Worm (Caenorhabditis elegans) whole organism, L4 larva: ENCODE data around the gene clec-219.

ENCODE experiments used
- ama-1 ChIP-seq: fragments of 150-350 bp; optimal IDR thresholded peaks from 2 replicates; lab custom pipeline; 2014; ENCODE audit warnings: inconsistent platforms, mixed read lengths
- ces-1 ChIP-seq: fragments of 150-350 bp; sonication (generic microtip); optimal IDR thresholded peaks from 4 replicates; lab custom pipeline; 2014; ENCODE audit warnings: missing biosample characterization, missing genetic modification reagents, missing genetic modification characterization
- ctbp-1 ChIP-seq: fragments of 200-800 bp; sonication (Bioruptor generic); IDR thresholded peaks from 2 replicates; pipeline ENCODE4 v1.3.6; 2022; ENCODE audit warnings: missing genetic modification reagents, missing genetic modification characterization, missing compliant biosample characterization
- fkh-10 ChIP-seq: fragments of 150-350 bp; optimal IDR thresholded peaks from 2 replicates; lab custom pipeline; 2014; ENCODE audit warnings: missing biosample characterization, missing genetic modification reagents, missing genetic modification characterization
- hlh-30 ChIP-seq: sonication (generic microtip); optimal IDR thresholded peaks from 2 replicates; lab custom pipeline; 2017; ENCODE audit warnings: antibody characterized with exemption, mild to moderate bottlenecking, missing genetic modification characterization, missing compliant biosample characterization; ENCODE audit not compliant: insufficient read depth
- madf-9 ChIP-seq: fragments of 200-800 bp; sonication (Bioruptor generic); conservative IDR thresholded peaks from 2 replicates; pipeline ENCODE4 v1.3.6; 2022; ENCODE audit warnings: missing genetic modification reagents, missing genetic modification characterization, missing compliant biosample characterization
- nhr-237 ChIP-seq: sonication (generic microtip); optimal IDR thresholded peaks from 2 replicates; lab custom pipeline; 2017; ENCODE audit warnings: missing biosample characterization, missing genetic modification characterization
- nhr-25 ChIP-seq: sonication (generic microtip); optimal IDR thresholded peaks from 2 replicates; lab custom pipeline; 2017; ENCODE audit warnings: missing genetic modification characterization, mild to moderate bottlenecking, missing compliant biosample characterization, antibody characterized with exemption, moderate library complexity, borderline replicate concordance; ENCODE audit not compliant: insufficient read depth
- nhr-28 ChIP-seq: fragments of 150-350 bp; optimal IDR thresholded peaks from 2 replicates; lab custom pipeline; 2014; ENCODE audit warnings: missing biosample characterization, missing genetic modification characterization
- nhr-76 ChIP-seq: fragments of 150-350 bp; optimal IDR thresholded peaks from 2 replicates; lab custom pipeline; 2014; ENCODE audit warnings: missing biosample characterization, missing genetic modification characterization
- skn-1 ChIP-seq: fragments of 150-350 bp; optimal IDR thresholded peaks from 2 replicates; lab custom pipeline; 2014; ENCODE audit warnings: missing biosample characterization, missing genetic modification characterization
- unc-39 ChIP-seq: sonication (generic microtip); optimal IDR thresholded peaks from 2 replicates; lab custom pipeline; 2017; ENCODE audit warnings: missing biosample characterization, missing genetic modification characterization

DNA sequence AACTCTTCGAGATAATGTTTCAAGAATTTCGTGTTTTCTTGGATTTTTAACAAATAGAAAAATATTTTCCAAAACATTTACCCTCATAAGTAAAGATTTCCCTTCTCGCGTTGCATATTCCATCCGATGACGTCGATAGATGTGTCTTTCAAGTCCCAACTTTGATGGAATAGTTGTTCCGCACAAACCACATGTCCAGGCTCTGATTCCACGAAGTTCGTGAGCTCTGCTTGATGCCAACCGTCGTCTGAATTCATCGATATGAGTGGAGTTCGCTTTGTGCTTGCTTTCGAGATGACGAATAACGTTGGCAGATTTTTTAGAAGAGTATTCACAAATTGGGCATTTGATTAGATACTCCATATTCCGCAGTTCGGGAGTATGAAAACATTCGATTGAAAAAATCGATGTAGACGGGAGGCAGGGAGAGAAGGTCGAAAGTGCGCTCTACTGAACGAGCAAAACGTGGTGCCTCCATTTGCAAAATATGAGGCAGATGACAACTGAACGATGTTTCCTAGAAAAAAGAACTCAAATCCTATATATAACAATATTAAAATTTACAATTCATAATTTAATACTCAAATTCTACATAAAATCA, 17.2 kb upstream of the clec-219 start, which contains the start of gene W02D7.6:
- TF ChIP-seq madf-9 (GFP tag; lab: Robert Waterston, UW), result no peak
- no peak for TF ChIP-seq nhr-28 (tag; lab: Kevin White, UChicago)
- TF ChIP-seq unc-39 (tag; lab: Kevin White, UChicago), result no peak
- no peak for TF ChIP-seq skn-1
- no peak for TF ChIP-seq nhr-76 (tag; lab: Kevin White, UChicago)
- TF ChIP-seq nhr-25 (tag; lab: Kevin White, UChicago), result no peak
- TF ChIP-seq ctbp-1 (GFP tag; lab: Robert Waterston, UW), result no peak
- no peak for TF ChIP-seq nhr-237 (tag; lab: Kevin White, UChicago)
- TF ChIP-seq ama-1 (lab: Kevin White, UChicago), result peak; percentile 80
- TF ChIP-seq fkh-10 (GFP tag; lab: Kevin White, UChicago), result no peak
- TF ChIP-seq hlh-30 (tag; lab: Kevin White, UChicago), result peak; percentile 35
- TF ChIP-seq ces-1 (GFP tag; lab: Kevin White, UChicago), result no peak
